Worm (Caenorhabditis elegans) whole organism, L4 larva: ENCODE results near the gene best-24.

Source experiments
- ama-1 ChIP-seq: fragments of 150-350 bp; optimal IDR thresholded peaks from 2 replicates; lab custom pipeline; 2014; ENCODE audit warnings: inconsistent platforms, mixed read lengths
- arid-1 ChIP-seq: fragments of 200-800 bp; sonication (Bioruptor generic); conservative IDR thresholded peaks from 2 replicates; pipeline ENCODE4 v1.3.6; 2022; ENCODE audit warnings: missing genetic modification reagents, missing genetic modification characterization, missing compliant biosample characterization
- ces-1 ChIP-seq: fragments of 150-350 bp; sonication (generic microtip); optimal IDR thresholded peaks from 4 replicates; lab custom pipeline; 2014; ENCODE audit warnings: missing biosample characterization, missing genetic modification reagents, missing genetic modification characterization
- daf-12 ChIP-seq: fragments of 150-350 bp; optimal IDR thresholded peaks from 2 replicates; lab custom pipeline; 2014; ENCODE audit warnings: missing biosample characterization, missing genetic modification reagents, missing genetic modification characterization
- daf-8 ChIP-seq: fragments of 200-800 bp; sonication (Bioruptor generic); IDR thresholded peaks from 2 replicates; pipeline ENCODE4 v1.3.6; 2022; ENCODE audit warnings: missing genetic modification characterization, missing compliant biosample characterization
- jun-1 ChIP-seq: fragments of 150-350 bp; optimal IDR thresholded peaks from 2 replicates; lab custom pipeline; 2014; ENCODE audit warnings: missing biosample characterization, missing genetic modification reagents, missing genetic modification characterization
- mdl-1 ChIP-seq, 2 experiments: fragments of 150-350 bp in 1 of 2; sonication (generic microtip) in 1 of 2; optimal IDR thresholded peaks; 2 replicates each; lab custom pipeline; 2014 to 2017; ENCODE audit warnings: missing biosample characterization in 2 of 2, missing genetic modification characterization in 2 of 2
- mep-1 ChIP-seq: fragments of 150-350 bp; sonication (generic microtip); optimal IDR thresholded peaks from 3 replicates; lab custom pipeline; 2014; ENCODE audit warnings: missing biosample characterization, missing genetic modification characterization
- mxl-3 ChIP-seq: fragments of 200-800 bp; sonication (Bioruptor generic); optimal IDR thresholded peaks from 2 replicates; lab custom pipeline; 2018; ENCODE audit warnings: mild to moderate bottlenecking, missing genetic modification characterization, missing compliant biosample characterization
- unc-62 ChIP-seq, 3 experiments: fragments of 150-350 bp in 1 of 3; sonication (generic microtip); optimal IDR thresholded peaks in 2 of 3; peaks in 1 of 3; 1 replicate in 1 of 3; 2 replicates in 2 of 3; lab custom pipeline; 2014 to 2017; ENCODE audit warnings: missing biosample characterization in 3 of 3, missing genetic modification characterization in 3 of 3, missing genetic modification reagents in 3 of 3, missing genotype in 1 of 3

DNA sequence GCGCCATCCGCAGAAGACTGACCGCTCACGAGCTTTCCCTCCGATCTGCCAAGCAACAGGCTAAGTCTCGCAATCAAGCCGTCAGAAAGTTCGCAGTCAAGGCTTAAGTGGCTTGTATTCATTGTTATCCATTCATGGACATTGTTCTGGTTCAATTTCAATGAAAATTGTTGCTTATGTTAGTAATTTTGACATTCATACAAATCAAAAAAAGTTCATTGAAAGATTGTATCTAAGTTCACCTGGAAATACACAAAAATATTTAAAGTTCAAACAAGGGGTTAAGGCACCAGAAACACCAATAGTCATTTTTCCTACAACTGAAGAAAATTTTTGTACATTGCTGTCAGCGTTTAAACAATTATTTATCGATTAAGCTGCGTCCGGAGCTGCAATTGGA is 45.4 kb upstream of the best-24 start:
- TF ChIP-seq ama-1 (lab: Kevin White, UChicago) (no peak), daf-8 (GFP tag; lab: Robert Waterston, UW) (no peak), mep-1 (tag; lab: Kevin White, UChicago) (no peak), mxl-3 (GFP tag; lab: Kevin White, UChicago) (no peak), daf-12 (no peak), ces-1 (GFP tag; lab: Kevin White, UChicago) (no peak), jun-1 (tag; lab: Kevin White, UChicago) (no peak), arid-1 (GFP tag; lab: Robert Waterston, UW) (no peak), mdl-1 (tag; optimal IDR thresholded peaks at IDR 0.05; lab: Kevin White, UChicago) (no peak), unc-62 (GFP tag; optimal IDR thresholded peaks at IDR 0.05 in 1 of 2; lab: Kevin White, UChicago) (no peak), unc-62 (tag; optimal IDR thresholded peaks at IDR 0.05; lab: Kevin White, UChicago) (no peak)
